Fruit fly (Drosophila melanogaster) whole organism, embryonic: ENCODE measurements around the gene Snx27.

Experiments used
- BEAF-32 ChIP-seq: fragments of 200-800 bp; sonication (Bioruptor generic); optimal IDR thresholded peaks from 3 replicates; lab custom pipeline; 2017; ENCODE audit warnings: missing biosample characterization, missing genetic modification characterization, mild to moderate bottlenecking, moderate library complexity, missing genetic modification reagents
- Bgb ChIP-seq: fragments of 200-800 bp; sonication (Bioruptor generic); IDR thresholded peaks from 2 replicates; pipeline ENCODE4 v1.3.6; 2022; ENCODE audit warnings: missing biosample characterization, missing genetic modification characterization; ENCODE audit not compliant: partially characterized antibody
- CG10959 ChIP-seq: fragments of 200-800 bp; sonication (Bioruptor generic); IDR thresholded peaks from 2 replicates; pipeline ENCODE4 v1.3.6; 2022; ENCODE audit warnings: missing biosample characterization, missing genetic modification characterization
- CG1233 ChIP-seq: fragments of 200-800 bp; sonication (Bioruptor generic); optimal IDR thresholded peaks from 4 replicates; lab custom pipeline; 2018; ENCODE audit warnings: missing biosample characterization, mild to moderate bottlenecking, missing genetic modification characterization
- CG13287 ChIP-seq: fragments of 200-800 bp; sonication (Bioruptor generic); IDR thresholded peaks from 2 replicates; pipeline ENCODE4 v1.3.6; 2022; ENCODE audit warnings: missing biosample characterization, missing genetic modification characterization; ENCODE audit not compliant: partially characterized antibody
- CG14860 ChIP-seq: fragments of 200-800 bp; sonication (Bioruptor generic); IDR thresholded peaks from 3 replicates; pipeline ENCODE4 v1.3.6; 2022; ENCODE audit warnings: missing biosample characterization, missing genetic modification characterization; ENCODE audit not compliant: partially characterized antibody
- CG1529 ChIP-seq: fragments of 200-800 bp; sonication (Bioruptor generic); optimal IDR thresholded peaks from 3 replicates; lab custom pipeline; 2018; ENCODE audit warnings: missing biosample characterization, missing genetic modification characterization
- CG15514 ChIP-seq: fragments of 200-800 bp; sonication (Bioruptor generic); optimal IDR thresholded peaks from 3 replicates; lab custom pipeline; 2017; ENCODE audit warnings: missing biosample characterization, missing genetic modification characterization, mild to moderate bottlenecking, moderate library complexity, missing genetic modification reagents
- CG16813 ChIP-seq: fragments of 200-800 bp; sonication (Bioruptor generic); IDR thresholded peaks from 3 replicates; pipeline ENCODE4 v1.3.6; 2022; ENCODE audit warnings: missing biosample characterization, missing genetic modification characterization; ENCODE audit not compliant: partially characterized antibody
- CG31365 ChIP-seq: fragments of 200-800 bp; sonication (Bioruptor generic); optimal IDR thresholded peaks from 2 replicates; lab custom pipeline; 2018; ENCODE audit warnings: missing biosample characterization, mild to moderate bottlenecking, missing genetic modification characterization
- CG34224 ChIP-seq: fragments of 200-800 bp; sonication (Bioruptor generic); IDR thresholded peaks from 3 replicates; pipeline ENCODE4 v1.3.6; 2022; ENCODE audit warnings: missing biosample characterization, missing genetic modification characterization; ENCODE audit not compliant: partially characterized antibody
- CG4707 ChIP-seq: fragments of 200-800 bp; sonication (Bioruptor generic); optimal IDR thresholded peaks from 2 replicates; lab custom pipeline; 2018; ENCODE audit warnings: missing biosample characterization, mild to moderate bottlenecking, missing genetic modification characterization, moderate library complexity
- CG4854 ChIP-seq: fragments of 200-800 bp; sonication (Bioruptor generic); optimal IDR thresholded peaks from 2 replicates; lab custom pipeline; 2016; ENCODE audit warnings: missing biosample characterization, missing genetic modification characterization, inconsistent platforms
- CG6272 ChIP-seq: fragments of 200-800 bp; sonication (Bioruptor generic); IDR thresholded peaks from 2 replicates; pipeline ENCODE4 v1.3.6; 2022; ENCODE audit warnings: missing biosample characterization, missing genetic modification characterization
- CG6791 ChIP-seq: fragments of 200-800 bp; sonication (Bioruptor generic); IDR thresholded peaks from 3 replicates; pipeline ENCODE4 v1.3.6; 2022; ENCODE audit warnings: missing biosample characterization, missing genetic modification characterization; ENCODE audit not compliant: partially characterized antibody
- CG7839 ChIP-seq: fragments of 200-800 bp; sonication (Bioruptor generic); optimal IDR thresholded peaks from 3 replicates; lab custom pipeline; 2018; ENCODE audit warnings: missing biosample characterization, mild to moderate bottlenecking, missing genetic modification characterization, moderate library complexity
- CG8478 ChIP-seq: fragments of >200 bp; optimal IDR thresholded peaks from 2 replicates; lab custom pipeline; 2018
- CG9797 ChIP-seq: fragments of 200-800 bp; sonication (Bioruptor generic); optimal IDR thresholded peaks from 3 replicates; lab custom pipeline; 2018; ENCODE audit warnings: missing biosample characterization, mild to moderate bottlenecking, missing genetic modification characterization
- Dbx ChIP-seq: fragments of 200-800 bp; sonication (Bioruptor generic); IDR thresholded peaks from 3 replicates; pipeline ENCODE4 v1.3.6; 2022; ENCODE audit warnings: missing biosample characterization, missing genetic modification characterization
- Dip3 ChIP-seq: fragments of 200-800 bp; sonication (Bioruptor generic); optimal IDR thresholded peaks from 3 replicates; lab custom pipeline; 2016; ENCODE audit warnings: missing biosample characterization, missing genetic modification characterization
- Dref ChIP-seq: fragments of 200-800 bp; sonication (Bioruptor generic); IDR thresholded peaks from 2 replicates; pipeline ENCODE4 v1.3.6; 2022; ENCODE audit warnings: missing biosample characterization, missing genetic modification characterization
- HLH4C ChIP-seq: fragments of 200-800 bp; sonication (Bioruptor generic); IDR thresholded peaks from 3 replicates; pipeline ENCODE4 v1.3.6; 2022; ENCODE audit warnings: missing biosample characterization, missing genetic modification characterization; ENCODE audit not compliant: partially characterized antibody
- MTF-1 ChIP-seq: fragments of 200-800 bp; sonication (Bioruptor generic); optimal IDR thresholded peaks from 2 replicates; lab custom pipeline; 2018; ENCODE audit warnings: missing biosample characterization, mild to moderate bottlenecking, missing genetic modification characterization, borderline replicate concordance
- Med ChIP-seq: fragments of 200-800 bp; sonication (Bioruptor generic); peaks from one replicate; lab custom pipeline; 2016; ENCODE audit warnings: missing biosample characterization, missing genetic modification characterization, mild to moderate bottlenecking, inconsistent platforms, moderate library complexity
- Nf-YC ChIP-seq: fragments of 200-800 bp; optimal IDR thresholded peaks from 3 replicates; lab custom pipeline; 2019; ENCODE audit warnings: missing biosample characterization, mild to moderate bottlenecking, missing genetic modification characterization, moderate library complexity
- Opbp ChIP-seq: fragments of 200-800 bp; sonication (Bioruptor generic); IDR thresholded peaks from 3 replicates; pipeline ENCODE4 v1.3.6; 2022; ENCODE audit warnings: missing biosample characterization, missing genetic modification characterization; ENCODE audit not compliant: partially characterized antibody
- Pdp1 ChIP-seq, 2 experiments: fragments of 200-800 bp; sonication (Bioruptor generic); optimal IDR thresholded peaks; 3 replicates each; lab custom pipeline; 2016; ENCODE audit warnings: missing biosample characterization in 2 of 2, missing genetic modification characterization in 2 of 2, mild to moderate bottlenecking in 1 of 2, moderate library complexity in 1 of 2
- Scr ChIP-seq: fragments of 200-800 bp; sonication (Bioruptor generic); IDR thresholded peaks from 2 replicates; pipeline ENCODE4 v1.3.6; 2022; ENCODE audit warnings: missing biosample characterization, missing genetic modification characterization; ENCODE audit not compliant: partially characterized antibody
- Sry-δ ChIP-seq: fragments of 200-800 bp; sonication (Bioruptor generic); optimal IDR thresholded peaks from 2 replicates; lab custom pipeline; 2016; ENCODE audit warnings: missing biosample characterization, missing genetic modification characterization
- ac ChIP-seq: fragments of 200-800 bp; sonication (Bioruptor generic); optimal IDR thresholded peaks from 3 replicates; lab custom pipeline; 2017; ENCODE audit warnings: missing biosample characterization, mild to moderate bottlenecking, missing genetic modification characterization
- amos ChIP-seq: fragments of 200-800 bp; sonication (Bioruptor generic); IDR thresholded peaks from 2 replicates; pipeline ENCODE4 v1.3.6; 2022; ENCODE audit warnings: missing biosample characterization, missing genetic modification characterization; ENCODE audit not compliant: partially characterized antibody
- cg ChIP-seq: fragments of 200-800 bp; sonication (Bioruptor generic); optimal IDR thresholded peaks from 3 replicates; lab custom pipeline; 2019; ENCODE audit warnings: missing biosample characterization, mild to moderate bottlenecking, missing genetic modification characterization, moderate library complexity
- chinmo ChIP-seq: fragments of 200-800 bp; sonication (Bioruptor generic); IDR thresholded peaks from 4 replicates; pipeline ENCODE4 v1.3.6; 2022; ENCODE audit warnings: missing biosample characterization, missing genetic modification characterization; ENCODE audit not compliant: partially characterized antibody
- crol ChIP-seq: fragments of 200-800 bp; sonication (Bioruptor generic); IDR thresholded peaks from 2 replicates; pipeline ENCODE4 v1.3.6; 2022; ENCODE audit warnings: missing biosample characterization, missing genetic modification characterization
- danr ChIP-seq: fragments of 200-800 bp; sonication (Bioruptor generic); IDR thresholded peaks from 2 replicates; pipeline ENCODE4 v1.3.6; 2022; ENCODE audit warnings: missing biosample characterization, missing genetic modification characterization
- dysf ChIP-seq: fragments of 200-800 bp; sonication (Bioruptor generic); IDR thresholded peaks from 3 replicates; pipeline ENCODE4 v1.3.6; 2022; ENCODE audit warnings: missing biosample characterization, missing genetic modification characterization
- inv ChIP-seq: fragments of 200-800 bp; sonication (Bioruptor generic); IDR thresholded peaks from 2 replicates; pipeline ENCODE4 v1.3.6; 2022; ENCODE audit warnings: missing biosample characterization, missing genetic modification characterization; ENCODE audit not compliant: partially characterized antibody
- knrl ChIP-seq: fragments of 200-800 bp; sonication (Bioruptor generic); IDR thresholded peaks from 3 replicates; pipeline ENCODE4 v1.3.6; 2022; ENCODE audit warnings: missing biosample characterization, missing genetic modification characterization; ENCODE audit not compliant: partially characterized antibody
- lmd ChIP-seq: fragments of 200-800 bp; sonication (Bioruptor generic); IDR thresholded peaks from 2 replicates; pipeline ENCODE4 v1.3.6; 2022; ENCODE audit warnings: missing biosample characterization, missing genetic modification characterization
- prd ChIP-seq, 3 experiments: fragments of >200 bp in 2 of 3; fragments of 200-800 bp in 1 of 3; sonication (Bioruptor generic) in 1 of 3; optimal IDR thresholded peaks in 2 of 3; IDR thresholded peaks in 1 of 3; 2 replicates in 2 of 3; 3 replicates in 1 of 3; pipeline versions ENCODE4 v1.3.6 to Lab custom; 2017 to 2022; ENCODE audit warnings: missing biosample characterization in 1 of 3, missing genetic modification characterization in 1 of 3
- pzg ChIP-seq: fragments of 200-800 bp; sonication (Bioruptor generic); optimal IDR thresholded peaks from 3 replicates; lab custom pipeline; 2018; ENCODE audit warnings: missing biosample characterization, mild to moderate bottlenecking, missing genetic modification characterization, moderate library complexity
- ro ChIP-seq: fragments of 200-800 bp; sonication (Bioruptor generic); IDR thresholded peaks from 2 replicates; pipeline ENCODE4 v1.3.6; 2022; ENCODE audit warnings: missing biosample characterization, missing genetic modification characterization
- row ChIP-seq: fragments of 200-800 bp; sonication (Bioruptor generic); IDR thresholded peaks from 3 replicates; pipeline ENCODE4 v1.3.6; 2022; ENCODE audit warnings: missing biosample characterization, missing genetic modification characterization
- sd ChIP-seq: fragments of 200-800 bp; sonication (Bioruptor generic); optimal IDR thresholded peaks from 3 replicates; lab custom pipeline; 2018; ENCODE audit warnings: missing biosample characterization, mild to moderate bottlenecking, missing genetic modification characterization, moderate library complexity
- sim ChIP-seq: fragments of 200-800 bp; sonication (Bioruptor generic); IDR thresholded peaks from 2 replicates; pipeline ENCODE4 v1.3.6; 2022; ENCODE audit warnings: missing biosample characterization, missing genetic modification characterization
- vnd ChIP-seq: fragments of 200-800 bp; sonication (Bioruptor generic); IDR thresholded peaks from 3 replicates; pipeline ENCODE4 v1.3.6; 2022; ENCODE audit warnings: missing biosample characterization, missing genetic modification characterization; ENCODE audit not compliant: partially characterized antibody

Gene Snx27

dm6 chrX:5690651-5691379 is 47.0 kb downstream of the Snx27 start:
- TF ChIP-seq CG9797 (GFP tag; lab: Kevin White, UChicago) (no peak), lmd (GFP tag; lab: Robert Waterston, UW) (no peak), chinmo (GFP tag; lab: Robert Waterston, UW) (peak; percentile 53; the same call in 1 of the 4 replicates), sd (peak; percentile 31), sim (no peak), CG34224 (GFP tag; lab: Robert Waterston, UW) (peak; percentile 38; the same call in 1 of the 3 replicates), Bgb (peak; percentile 44), danr (GFP tag; lab: Robert Waterston, UW) (no peak), CG4707 (GFP tag; lab: Kevin White, UChicago) (peak; percentile 80), CG14860 (GFP tag; lab: Robert Waterston, UW) (peak; percentile 18; the same call in 1 of the 3 replicates), CG1233 (GFP tag; lab: Kevin White, UChicago) (no peak), BEAF-32 (GFP tag; lab: Kevin White, UChicago) (peak; percentile 63), Dref (GFP tag; lab: Robert Waterston, UW) (peak; percentile 64), CG16813 (GFP tag; lab: Robert Waterston, UW) (peak; percentile 48; the same call in 1 of the 3 replicates), inv (GFP tag; lab: Robert Waterston, UW) (0 out of 2 replicates have a peak, but pooled peaks have one; percentile 22), crol (GFP tag; lab: Robert Waterston, UW) (peak; percentile 42), CG6791 (GFP tag; lab: Robert Waterston, UW) (0 out of 3 replicates have a peak, but pooled peaks have one; percentile 49), dysf (GFP tag; lab: Robert Waterston, UW) (peak; percentile 16; the same call in 1 of the 3 replicates), amos (peak; percentile 59), CG31365 (tag; lab: Kevin White, UChicago) (no peak), Dip3 (no peak), CG4854 (no peak), Opbp (GFP tag; lab: Robert Waterston, UW) (0 out of 3 replicates have a peak, but pooled peaks have one; percentile 23), cg (GFP tag; lab: Kevin White, UChicago) (peak; percentile 86), Pdp1 (GFP tag; optimal IDR thresholded peaks at IDR 0.05; lab: Kevin White, UChicago) (peak in 1 of 2 experiments; percentile 5), MTF-1 (GFP tag; lab: Kevin White, UChicago) (no peak), CG1529 (GFP tag; lab: Kevin White, UChicago) (no peak), Nf-YC (no peak), CG10959 (GFP tag; lab: Robert Waterston, UW) (peak; percentile 90), CG13287 (GFP tag; lab: Robert Waterston, UW) (peak; percentile 32), knrl (GFP tag; lab: Robert Waterston, UW) (0 out of 3 replicates have a peak, but pooled peaks have one; percentile 27), ro (GFP tag; lab: Robert Waterston, UW) (no peak), prd (optimal IDR thresholded peaks at IDR 0.05; lab: Kevin White, UChicago) (no peak), prd (GFP tag; IDR thresholded peaks at IDR 0.05; lab: Robert Waterston, UW) (no peak), CG6272 (GFP tag; lab: Robert Waterston, UW) (no peak), Sry-δ (GFP tag; lab: Kevin White, UChicago) (peak; percentile 70), row (GFP tag; lab: Robert Waterston, UW) (peak; percentile 55), Scr (0 out of 2 replicates have a peak, but pooled peaks have one; percentile 24), Dbx (GFP tag; lab: Robert Waterston, UW) (no peak), CG15514 (GFP tag; lab: Kevin White, UChicago) (no peak), Med (peak; percentile 67), CG8478 (lab: Kevin White, UChicago) (peak; percentile 88), ac (GFP tag; lab: Kevin White, UChicago) (no peak), pzg (GFP tag; lab: Kevin White, UChicago) (peak; percentile 20), CG7839 (tag; lab: Kevin White, UChicago) (no peak), HLH4C (GFP tag; lab: Robert Waterston, UW) (peak; percentile 53; the same call in 2 of the 3 replicates), vnd (0 out of 3 replicates have a peak, but pooled peaks have one; percentile 12)
